Fruit fly (Drosophila melanogaster) whole organism, wandering third instar larva: ENCODE measurements around the gene Bruce.

ENCODE experiments used
- h ChIP-seq: fragments of 200-800 bp; sonication (Bioruptor generic); optimal IDR thresholded peaks from 3 replicates; lab custom pipeline; 2016; ENCODE audit warnings: missing biosample characterization, mild to moderate bottlenecking, missing genetic modification characterization
- tai ChIP-seq: sonication (Bioruptor generic); optimal IDR thresholded peaks from 2 replicates; lab custom pipeline; 2016; ENCODE audit warnings: missing biosample characterization, missing genetic modification characterization

- TF ChIP-seq h (GFP tag; lab: Kevin White, UChicago) (no peak), tai (GFP tag; lab: Kevin White, UChicago) (no peak)
Observed at dm6 chr3R:10283114-10283513, 48.0 kb downstream of the Bruce start.
